Worm (Caenorhabditis elegans) whole organism, L1 larva: ENCODE results near the gene col-37.

ENCODE experiments used
- F16B12.6 ChIP-seq: fragments of 150-350 bp; optimal IDR thresholded peaks from 2 replicates; lab custom pipeline; 2014; ENCODE audit warnings: missing biosample characterization, missing genetic modification characterization
- aly-2 ChIP-seq: fragments of 150-350 bp; optimal IDR thresholded peaks from 2 replicates; lab custom pipeline; 2014; ENCODE audit warnings: missing biosample characterization, missing genetic modification characterization
- ceh-63 ChIP-seq: fragments of 200-800 bp; sonication (Bioruptor generic); optimal IDR thresholded peaks from 2 replicates; lab custom pipeline; 2018; ENCODE audit warnings: mild to moderate bottlenecking, missing genetic modification characterization, missing compliant biosample characterization
- ceh-82 ChIP-seq, 3 experiments: fragments of 150-350 bp in 1 of 3; sonication (generic microtip) in 2 of 3; optimal IDR thresholded peaks; 2 replicates each; lab custom pipeline; 2014 to 2017; ENCODE audit warnings: missing biosample characterization in 3 of 3, missing genetic modification characterization in 3 of 3
- ceh-90 ChIP-seq: sonication (generic microtip); optimal IDR thresholded peaks from 2 replicates; lab custom pipeline; 2016; ENCODE audit warnings: missing genetic modification characterization, missing compliant biosample characterization
- ces-1 ChIP-seq: fragments of 150-350 bp; optimal IDR thresholded peaks from 2 replicates; lab custom pipeline; 2014; ENCODE audit warnings: missing biosample characterization, missing genetic modification reagents, missing genetic modification characterization
- dpl-1 ChIP-seq, 3 experiments: fragments of 150-350 bp in 2 of 3; sonication (generic microtip) in 1 of 3; optimal IDR thresholded peaks; 2 replicates each; lab custom pipeline; 2014 to 2017; ENCODE audit warnings: missing biosample characterization in 3 of 3, missing genetic modification characterization in 3 of 3, missing genetic modification reagents in 3 of 3
- efl-1 ChIP-seq, 4 experiments: fragments of 150-350 bp; optimal IDR thresholded peaks in 3 of 4; peaks in 1 of 4; 1 replicate in 1 of 4; 2 replicates in 3 of 4; lab custom pipeline; 2014; ENCODE audit warnings: missing biosample characterization in 2 of 4, missing genetic modification characterization in 2 of 4, missing genetic modification reagents in 2 of 4
- elt-3 ChIP-seq, 6 experiments: fragments of 150-350 bp in 1 of 6; sonication (generic microtip); optimal IDR thresholded peaks; 2 replicates each; lab custom pipeline; 2017 to 2018; ENCODE audit warnings: missing biosample characterization in 6 of 6, missing genetic modification characterization in 6 of 6, inconsistent platforms in 1 of 6
- ets-5 ChIP-seq: fragments of 200-800 bp; sonication (Bioruptor generic); IDR thresholded peaks from 2 replicates; pipeline ENCODE4 v1.3.6; 2022; ENCODE audit warnings: missing genetic modification characterization, missing compliant biosample characterization
- fkh-10 ChIP-seq: sonication (generic microtip); optimal IDR thresholded peaks from 2 replicates; lab custom pipeline; 2017; ENCODE audit warnings: missing biosample characterization, missing genetic modification reagents, missing genetic modification characterization
- fkh-4 ChIP-seq: sonication (generic microtip); optimal IDR thresholded peaks from 2 replicates; lab custom pipeline; 2016; ENCODE audit warnings: missing compliant biosample characterization, missing genetic modification characterization, borderline replicate concordance
- fos-1 ChIP-seq: fragments of 150-350 bp; optimal IDR thresholded peaks from 2 replicates; lab custom pipeline; 2014; ENCODE audit warnings: missing biosample characterization, missing genetic modification characterization
- hlh-17 ChIP-seq: fragments of 200-800 bp; sonication (Bioruptor generic); optimal IDR thresholded peaks from 2 replicates; lab custom pipeline; 2018; ENCODE audit warnings: missing genetic modification characterization, mild to moderate bottlenecking, missing compliant biosample characterization, moderate library complexity, borderline replicate concordance
- hpl-2 ChIP-seq: fragments of 150-350 bp; optimal IDR thresholded peaks from 2 replicates; lab custom pipeline; 2014; ENCODE audit warnings: missing biosample characterization, missing genetic modification reagents, missing genetic modification characterization
- irx-1 ChIP-seq: sonication (generic microtip); optimal IDR thresholded peaks from 2 replicates; lab custom pipeline; 2016; ENCODE audit warnings: missing genetic modification characterization, missing compliant biosample characterization
- lin-13 ChIP-seq: fragments of 150-350 bp; optimal IDR thresholded peaks from 2 replicates; lab custom pipeline; 2014; ENCODE audit warnings: missing biosample characterization, missing genetic modification reagents, missing genetic modification characterization
- lin-14 ChIP-seq: fragments of 200-800 bp; sonication (Bioruptor generic); optimal IDR thresholded peaks from 2 replicates; lab custom pipeline; 2018; ENCODE audit warnings: mild to moderate bottlenecking, missing genetic modification characterization, moderate library complexity, missing compliant biosample characterization
- lir-3 ChIP-seq: sonication (generic microtip); optimal IDR thresholded peaks from 2 replicates; lab custom pipeline; 2016; ENCODE audit warnings: mild to moderate bottlenecking, missing genetic modification characterization, moderate library complexity, missing compliant biosample characterization; ENCODE audit not compliant: poor library complexity
- lsy-2 ChIP-seq, 2 experiments: fragments of 150-350 bp; optimal IDR thresholded peaks; 2 replicates each; lab custom pipeline; 2014; ENCODE audit warnings: missing biosample characterization in 2 of 2, missing genetic modification characterization in 2 of 2
- mab-9 ChIP-seq: fragments of 200-800 bp; sonication (Bioruptor generic); IDR thresholded peaks from 2 replicates; pipeline ENCODE4 v1.3.6; 2022; ENCODE audit warnings: missing genetic modification reagents, missing genetic modification characterization, missing compliant biosample characterization
- mef-2 ChIP-seq: fragments of 150-350 bp; optimal IDR thresholded peaks from 2 replicates; lab custom pipeline; 2014; ENCODE audit warnings: missing biosample characterization, missing genetic modification characterization
- mep-1 ChIP-seq: fragments of 150-350 bp; optimal IDR thresholded peaks from 2 replicates; lab custom pipeline; 2014; ENCODE audit warnings: missing biosample characterization, missing genetic modification characterization
- nhr-12 ChIP-seq: sonication (generic microtip); optimal IDR thresholded peaks from 2 replicates; lab custom pipeline; 2017; ENCODE audit warnings: missing biosample characterization, missing genetic modification characterization
- nhr-20 ChIP-seq: sonication (generic microtip); optimal IDR thresholded peaks from 2 replicates; lab custom pipeline; 2016; ENCODE audit warnings: mild to moderate bottlenecking, missing genetic modification characterization, missing compliant biosample characterization
- nhr-28 ChIP-seq: fragments of 150-350 bp; optimal IDR thresholded peaks from 2 replicates; lab custom pipeline; 2014; ENCODE audit warnings: missing biosample characterization, missing genetic modification characterization
- nhr-47 ChIP-seq: sonication (generic microtip); optimal IDR thresholded peaks from 2 replicates; lab custom pipeline; 2016; ENCODE audit warnings: mild to moderate bottlenecking, missing genetic modification characterization, moderate library complexity, missing compliant biosample characterization
- nhr-71 ChIP-seq: sonication (generic microtip); optimal IDR thresholded peaks from 2 replicates; lab custom pipeline; 2016; ENCODE audit warnings: mild to moderate bottlenecking, missing genetic modification characterization, moderate library complexity, missing compliant biosample characterization
- nhr-90 ChIP-seq: sonication (generic microtip); optimal IDR thresholded peaks from 2 replicates; lab custom pipeline; 2016; ENCODE audit warnings: mild to moderate bottlenecking, missing genetic modification characterization, missing compliant biosample characterization; ENCODE audit not compliant: poor library complexity
- pag-3 ChIP-seq: sonication (generic microtip); optimal IDR thresholded peaks from 2 replicates; lab custom pipeline; 2017; ENCODE audit warnings: missing genetic modification characterization, mild to moderate bottlenecking, missing compliant biosample characterization, antibody characterized with exemption, borderline replicate concordance; ENCODE audit not compliant: insufficient read depth
- pax-3 ChIP-seq: fragments of 200-800 bp; sonication (Bioruptor generic); optimal IDR thresholded peaks from 2 replicates; lab custom pipeline; 2018; ENCODE audit warnings: mild to moderate bottlenecking, missing genetic modification characterization, moderate library complexity, missing compliant biosample characterization
- pqm-1 ChIP-seq: sonication (generic microtip); optimal IDR thresholded peaks from 3 replicates; lab custom pipeline; 2017; ENCODE audit warnings: missing biosample characterization, missing genetic modification characterization
- rnt-1 ChIP-seq: sonication (generic microtip); optimal IDR thresholded peaks from 2 replicates; lab custom pipeline; 2016; ENCODE audit warnings: mild to moderate bottlenecking, missing genetic modification characterization, moderate library complexity, missing compliant biosample characterization
- snu-23 ChIP-seq: sonication (generic microtip); optimal IDR thresholded peaks from 2 replicates; lab custom pipeline; 2016; ENCODE audit warnings: missing genetic modification characterization, missing compliant biosample characterization
- sptf-1 ChIP-seq: fragments of 150-350 bp; optimal IDR thresholded peaks from 2 replicates; lab custom pipeline; 2014; ENCODE audit warnings: missing biosample characterization, missing genetic modification characterization
- sup-37 ChIP-seq: fragments of 200-800 bp; sonication (Bioruptor generic); optimal IDR thresholded peaks from 2 replicates; lab custom pipeline; 2018; ENCODE audit warnings: mild to moderate bottlenecking, missing genetic modification characterization, missing compliant biosample characterization
- tlp-1 ChIP-seq: fragments of 150-350 bp; optimal IDR thresholded peaks from 2 replicates; lab custom pipeline; 2014; ENCODE audit warnings: missing biosample characterization, missing genetic modification characterization
- unc-130 ChIP-seq: fragments of 150-350 bp; optimal IDR thresholded peaks from 2 replicates; lab custom pipeline; 2017; ENCODE audit warnings: missing biosample characterization, missing genetic modification characterization, inconsistent platforms
- vab-15 ChIP-seq: sonication (generic microtip); optimal IDR thresholded peaks from 2 replicates; lab custom pipeline; 2017; ENCODE audit warnings: missing genotype, mild to moderate bottlenecking, missing genetic modification characterization, missing compliant biosample characterization
- ztf-4 ChIP-seq: fragments of 150-350 bp; optimal IDR thresholded peaks from 2 replicates; lab custom pipeline; 2014; ENCODE audit warnings: missing biosample characterization, missing genetic modification characterization

Gene col-37

ce11 chrV:12167653-12168052 lies at the start of gene col-37:
TSS of gene col-37 (minus strand) at chrV:12167753.
- TF ChIP-seq hlh-17 (GFP tag; lab: Kevin White, UChicago) (no peak), F16B12.6 (tag; lab: Kevin White, UChicago) (no peak)

DNA sequence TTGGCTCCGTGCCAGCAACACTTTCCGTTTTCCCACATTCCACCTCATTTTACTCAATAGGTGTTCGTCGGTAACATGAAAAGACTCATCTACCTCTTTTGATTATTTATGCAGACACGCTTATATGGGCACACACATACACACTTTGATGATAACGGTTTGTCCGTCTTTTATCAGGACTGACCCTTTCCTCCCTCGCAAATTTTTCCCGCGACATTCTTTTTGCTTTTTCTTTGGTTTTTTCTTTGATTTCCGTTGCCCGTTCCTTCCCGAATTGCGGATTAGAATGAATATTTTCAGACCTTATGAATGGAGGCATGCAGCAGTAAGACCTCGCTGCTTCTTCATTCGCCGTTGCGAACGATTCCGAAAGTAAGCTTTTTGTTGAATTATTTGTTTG lies 45.5 kb upstream of the col-37 start, which contains the start of gene vab-8:
Gene vab-8, plus strand, starts transcription at position 301 of the 400 bp plus-strand sequence.
- TF ChIP-seq dpl-1 (GFP tag; optimal IDR thresholded peaks at IDR 0.05; lab: Kevin White, UChicago) (no peak), ets-5 (GFP tag; lab: Robert Waterston, UW) (no peak), lin-13 (no peak), ceh-90 (tag; lab: Kevin White, UChicago) (no peak), unc-130 (tag; lab: Kevin White, UChicago) (no peak), snu-23 (GFP tag; lab: Kevin White, UChicago) (no peak)

DNA sequence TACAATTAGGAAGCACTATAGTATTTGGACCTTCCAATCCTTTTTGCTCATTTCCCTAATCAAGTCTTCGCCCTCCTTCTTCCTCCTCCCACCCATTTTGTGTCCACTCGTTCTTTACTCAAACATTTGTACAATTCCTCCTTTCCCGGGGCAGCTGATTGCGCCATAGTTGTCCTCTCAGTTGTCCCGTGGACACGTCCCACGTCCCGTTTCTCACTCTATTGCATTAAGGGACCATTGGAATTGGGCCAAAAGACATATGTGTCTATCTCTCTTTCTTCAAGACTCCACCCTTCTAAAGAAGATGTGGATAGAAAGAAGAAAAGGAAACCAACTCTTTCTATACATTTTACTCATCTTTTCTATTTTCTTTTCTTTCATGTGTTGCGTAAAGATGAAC lies 43.5 kb upstream of the col-37 start:
- TF ChIP-seq nhr-20 (no peak), lin-14 (GFP tag; lab: Kevin White, UChicago) (peak; percentile 82), fkh-4 (tag; lab: Kevin White, UChicago) (no peak), vab-15 (no peak), mep-1 (peak; percentile 3), aly-2 (tag; lab: Kevin White, UChicago) (no peak), pag-3 (tag; lab: Kevin White, UChicago) (no peak), nhr-28 (tag; lab: Kevin White, UChicago) (no peak), sptf-1 (tag; lab: Kevin White, UChicago) (no peak), pax-3 (tag; lab: Kevin White, UChicago) (no peak), lin-13 (no peak), irx-1 (no peak), mab-9 (GFP tag; lab: Robert Waterston, UW) (no peak), ztf-4 (tag; lab: Kevin White, UChicago) (no peak), ceh-63 (GFP tag; lab: Kevin White, UChicago) (no peak), elt-3 (tag; optimal IDR thresholded peaks at IDR 0.05; lab: Kevin White, UChicago) (no peak), fos-1 (tag; lab: Kevin White, UChicago) (no peak), rnt-1 (tag; lab: Kevin White, UChicago) (no peak), nhr-90 (tag; lab: Kevin White, UChicago) (no peak), efl-1 (optimal IDR thresholded peaks at IDR 0.05; lab: Kevin White, UChicago) (no peak), efl-1 (GFP tag; optimal IDR thresholded peaks at IDR 0.05 in 1 of 2; lab: Kevin White, UChicago) (peak in 1 of 2 experiments; percentile 13), nhr-12 (no peak)

ce11 chrV:12209951-12210350 lies 42.4 kb upstream of the col-37 start:
- TF ChIP-seq ceh-63 (GFP tag; lab: Kevin White, UChicago) (no peak), pag-3 (tag; lab: Kevin White, UChicago) (no peak), hpl-2 (no peak), lir-3 (no peak), ces-1 (GFP tag; lab: Kevin White, UChicago) (no peak), mab-9 (GFP tag; lab: Robert Waterston, UW) (no peak), tlp-1 (no peak), fkh-10 (GFP tag; lab: Kevin White, UChicago) (no peak), irx-1 (no peak), sup-37 (GFP tag; lab: Kevin White, UChicago) (no peak), ceh-82 (tag; optimal IDR thresholded peaks at IDR 0.05; lab: Kevin White, UChicago) (no peak), nhr-71 (tag; lab: Kevin White, UChicago) (no peak), pqm-1 (tag; lab: Kevin White, UChicago) (no peak), nhr-47 (tag; lab: Kevin White, UChicago) (no peak), nhr-90 (tag; lab: Kevin White, UChicago) (no peak), fkh-4 (tag; lab: Kevin White, UChicago) (no peak), dpl-1 (GFP tag; optimal IDR thresholded peaks at IDR 0.05; lab: Kevin White, UChicago) (no peak), lsy-2 (tag; optimal IDR thresholded peaks at IDR 0.05; lab: Kevin White, UChicago) (no peak), mef-2 (tag; lab: Kevin White, UChicago) (no peak)
- TF ChIP-seq, all 84 proteins: peak for 0
